Worm (Caenorhabditis elegans) whole organism, L4 larva: ENCODE data around the gene irld-44.
"Not testable (repeated sequence)": the region's sequence is repeated elsewhere in the genome, so short reads cannot be mapped to it uniquely, and the experiment has no call there.

ENCODE experiments used
- D1046.2 ChIP-seq: fragments of 200-800 bp; sonication (Bioruptor generic); IDR thresholded peaks from 2 replicates; pipeline ENCODE4 v1.3.6; 2022; ENCODE audit warnings: missing genetic modification characterization, missing compliant biosample characterization
- F37D6.2 ChIP-seq: sonication (generic microtip); optimal IDR thresholded peaks from 2 replicates; lab custom pipeline; 2016; ENCODE audit warnings: mild to moderate bottlenecking, missing genetic modification characterization, missing compliant biosample characterization
- T20F7.1 ChIP-seq: fragments of 200-800 bp; sonication (Bioruptor generic); optimal IDR thresholded peaks from 2 replicates; lab custom pipeline; 2018; ENCODE audit warnings: mild to moderate bottlenecking, missing genetic modification characterization, missing compliant biosample characterization
- T26A8.4 ChIP-seq: fragments of 200-800 bp; sonication (Bioruptor generic); IDR thresholded peaks from 2 replicates; pipeline ENCODE4 v1.3.6; 2022; ENCODE audit warnings: missing genetic modification characterization, missing compliant biosample characterization
- Y48G9A.11 ChIP-seq: fragments of 200-800 bp; sonication (Bioruptor generic); IDR thresholded peaks from 2 replicates; pipeline ENCODE4 v1.3.6; 2022; ENCODE audit warnings: missing genetic modification reagents, missing genetic modification characterization, missing compliant biosample characterization
- ZK337.2 ChIP-seq: fragments of 200-800 bp; sonication (Bioruptor generic); IDR thresholded peaks from 2 replicates; pipeline ENCODE4 v1.3.6; 2022; ENCODE audit warnings: missing genetic modification reagents, missing genetic modification characterization, missing compliant biosample characterization
- aly-2 ChIP-seq: sonication (generic microtip); optimal IDR thresholded peaks from 2 replicates; lab custom pipeline; 2018; ENCODE audit warnings: missing biosample characterization, missing genetic modification characterization
- ceh-20 ChIP-seq: fragments of 200-800 bp; sonication (Bioruptor generic); IDR thresholded peaks from 2 replicates; pipeline ENCODE4 v1.3.6; 2022; ENCODE audit warnings: missing genetic modification reagents, missing genetic modification characterization, missing compliant biosample characterization
- ceh-62 ChIP-seq: sonication (generic microtip); optimal IDR thresholded peaks from 2 replicates; lab custom pipeline; 2017; ENCODE audit warnings: missing biosample characterization, missing genetic modification characterization
- ceh-82 ChIP-seq: sonication (generic microtip); optimal IDR thresholded peaks from 2 replicates; lab custom pipeline; 2017; ENCODE audit warnings: missing biosample characterization, missing genetic modification characterization
- daf-16 ChIP-seq, 3 experiments: sonication (generic microtip); optimal IDR thresholded peaks; 2 replicates each; lab custom pipeline; 2016 to 2017; ENCODE audit warnings: missing genetic modification characterization in 3 of 3, missing genetic modification reagents in 3 of 3, mild to moderate bottlenecking in 2 of 3, missing compliant biosample characterization in 2 of 3, missing biosample characterization in 1 of 3, moderate library complexity in 1 of 3
- egl-43 ChIP-seq: fragments of 200-800 bp; sonication (Bioruptor generic); IDR thresholded peaks from 2 replicates; pipeline ENCODE4 v1.3.6; 2022; ENCODE audit warnings: missing genetic modification reagents, missing genetic modification characterization, missing compliant biosample characterization
- lim-7 ChIP-seq: fragments of 200-800 bp; sonication (Bioruptor generic); IDR thresholded peaks from 2 replicates; pipeline ENCODE4 v1.3.6; 2022; ENCODE audit warnings: missing genetic modification characterization, missing compliant biosample characterization
- lin-29 ChIP-seq: fragments of 200-800 bp; sonication (Bioruptor generic); IDR thresholded peaks from 2 replicates; pipeline ENCODE4 v1.3.6; 2022; ENCODE audit warnings: missing genetic modification reagents, missing genetic modification characterization, missing compliant biosample characterization
- lsy-2 ChIP-seq, 2 experiments: fragments of 150-350 bp in 1 of 2; sonication (generic microtip) in 1 of 2; optimal IDR thresholded peaks; 2 replicates each; lab custom pipeline; 2014 to 2017; ENCODE audit warnings: missing biosample characterization in 2 of 2, missing genetic modification characterization in 2 of 2
- madf-5 ChIP-seq, 2 experiments: fragments of 200-800 bp; sonication (Bioruptor generic); IDR thresholded peaks; 2 replicates each; pipeline ENCODE4 v1.3.6; 2022; ENCODE audit warnings: missing compliant biosample characterization in 2 of 2, missing genetic modification characterization in 2 of 2
- mdl-1 ChIP-seq, 2 experiments: fragments of 150-350 bp in 1 of 2; sonication (generic microtip) in 1 of 2; optimal IDR thresholded peaks; 2 replicates each; lab custom pipeline; 2014 to 2017; ENCODE audit warnings: missing biosample characterization in 2 of 2, missing genetic modification characterization in 2 of 2
- mdt-29 ChIP-seq: fragments of 200-800 bp; sonication (Bioruptor generic); IDR thresholded peaks from 2 replicates; pipeline ENCODE4 v1.3.6; 2022; ENCODE audit warnings: missing genetic modification reagents, missing genetic modification characterization, missing compliant biosample characterization
- mxl-2 ChIP-seq: fragments of 200-800 bp; sonication (Bioruptor generic); conservative IDR thresholded peaks from 2 replicates; pipeline ENCODE4 v1.3.6; 2022; ENCODE audit warnings: missing genetic modification reagents, missing genetic modification characterization, missing compliant biosample characterization
- nhr-11 ChIP-seq: fragments of 150-350 bp; optimal IDR thresholded peaks from 2 replicates; lab custom pipeline; 2014; ENCODE audit warnings: missing biosample characterization, missing genetic modification characterization
- nhr-111 ChIP-seq: fragments of 200-800 bp; sonication (Bioruptor generic); optimal IDR thresholded peaks from 2 replicates; lab custom pipeline; 2018; ENCODE audit warnings: mild to moderate bottlenecking, missing genetic modification characterization, missing compliant biosample characterization
- nhr-6 ChIP-seq: fragments of 150-350 bp; optimal IDR thresholded peaks from 2 replicates; lab custom pipeline; 2014; ENCODE audit warnings: missing biosample characterization, missing genetic modification characterization
- pha-4 ChIP-seq, 2 experiments: fragments of 150-350 bp in 1 of 2; fragments of 200-800 bp in 1 of 2; sonication (Bioruptor generic) in 1 of 2; IDR thresholded peaks in 1 of 2; optimal IDR thresholded peaks in 1 of 2; 2 replicates each; pipeline versions ENCODE4 v1.3.6 to Lab custom; 2014 to 2022; ENCODE audit warnings: missing genetic modification characterization in 2 of 2, missing genetic modification reagents in 2 of 2, missing biosample characterization in 1 of 2, missing compliant biosample characterization in 1 of 2
- sdz-12 ChIP-seq: fragments of 200-800 bp; sonication (Bioruptor generic); optimal IDR thresholded peaks from 2 replicates; lab custom pipeline; 2018; ENCODE audit warnings: mild to moderate bottlenecking, missing genetic modification characterization, missing compliant biosample characterization
- set-16 ChIP-seq: fragments of 200-800 bp; sonication (Bioruptor generic); IDR thresholded peaks from 2 replicates; pipeline ENCODE4 v1.3.6; 2022; ENCODE audit warnings: missing genetic modification reagents, missing genetic modification characterization, missing compliant biosample characterization
- skn-1 ChIP-seq: fragments of 150-350 bp; optimal IDR thresholded peaks from 2 replicates; lab custom pipeline; 2014; ENCODE audit warnings: missing biosample characterization, missing genetic modification characterization
- spr-1 ChIP-seq: sonication (generic microtip); optimal IDR thresholded peaks from 2 replicates; lab custom pipeline; 2016; ENCODE audit warnings: mild to moderate bottlenecking, missing genetic modification characterization, missing compliant biosample characterization
- unc-39 ChIP-seq: sonication (generic microtip); optimal IDR thresholded peaks from 2 replicates; lab custom pipeline; 2017; ENCODE audit warnings: missing biosample characterization, missing genetic modification characterization
- zag-1 ChIP-seq: fragments of 150-350 bp; optimal IDR thresholded peaks from 2 replicates; lab custom pipeline; 2014; ENCODE audit warnings: missing biosample characterization, missing genetic modification characterization
- zfp-2 ChIP-seq: sonication (generic microtip); optimal IDR thresholded peaks from 2 replicates; lab custom pipeline; 2016; ENCODE audit warnings: mild to moderate bottlenecking, missing genetic modification characterization, missing compliant biosample characterization
- zip-11 ChIP-seq: fragments of 200-800 bp; sonication (Bioruptor generic); IDR thresholded peaks from 2 replicates; pipeline ENCODE4 v1.3.6; 2022; ENCODE audit warnings: missing genetic modification characterization, missing compliant biosample characterization

The irld-44 gene

ce11 chrV:1682279-1682678, 31.1 kb downstream of the irld-44 start, which contains the start of gene srh-3:
TSS of gene srh-3 (plus strand) at chrV:1682579.
- TF ChIP-seq madf-5 (GFP tag; IDR thresholded peaks at IDR 0.05; lab: Robert Waterston, UW) (no peak), mdl-1 (tag; optimal IDR thresholded peaks at IDR 0.05; lab: Kevin White, UChicago) (no peak), D1046.2 (GFP tag; lab: Robert Waterston, UW) (no peak), nhr-111 (GFP tag; lab: Kevin White, UChicago) (no peak), ZK337.2 (GFP tag; lab: Robert Waterston, UW) (no peak), skn-1 (tag; lab: Kevin White, UChicago) (no peak), T20F7.1 (GFP tag; lab: Kevin White, UChicago) (no peak), mdt-29 (GFP tag; lab: Robert Waterston, UW) (no peak), zip-11 (GFP tag; lab: Robert Waterston, UW) (no peak), ceh-82 (tag; lab: Kevin White, UChicago) (no peak), zfp-2 (tag; lab: Kevin White, UChicago) (no peak), Y48G9A.11 (GFP tag; lab: Robert Waterston, UW) (no peak), lim-7 (no peak), pha-4 (GFP tag; IDR thresholded peaks at IDR 0.05; lab: Robert Waterston, UW) (no peak), pha-4 (tag; optimal IDR thresholded peaks at IDR 0.05; lab: Kevin White, UChicago) (no peak), lin-29 (GFP tag; lab: Robert Waterston, UW) (no peak), spr-1 (tag; lab: Kevin White, UChicago) (no peak), ceh-20 (no peak)

- TF ChIP-seq zag-1 (tag; lab: Kevin White, UChicago) (no peak), ZK337.2 (GFP tag; lab: Robert Waterston, UW) (no peak), lsy-2 (tag; optimal IDR thresholded peaks at IDR 0.05; lab: Kevin White, UChicago) (no peak), ceh-62 (tag; lab: Kevin White, UChicago) (no peak), nhr-11 (tag; lab: Kevin White, UChicago) (no peak), nhr-6 (tag; lab: Kevin White, UChicago) (no peak), F37D6.2 (tag; lab: Kevin White, UChicago) (no peak), daf-16 (GFP tag; optimal IDR thresholded peaks at IDR 0.05; lab: Kevin White, UChicago) (no peak), daf-16 (tag; optimal IDR thresholded peaks at IDR 0.05; lab: Kevin White, UChicago) (no peak), unc-39 (tag; lab: Kevin White, UChicago) (no peak), sdz-12 (GFP tag; lab: Kevin White, UChicago) (no peak), T20F7.1 (GFP tag; lab: Kevin White, UChicago) (no peak)
- TF ChIP-seq, all 104 proteins: peak for 0
These were observed 34.2 kb downstream of the irld-44 start, which contains the start of gene srh-5 for ce11 chrV:1685328-1685727. TSS of gene srh-5 (plus strand) at chrV:1685628.

- TF ChIP-seq daf-16 (GFP tag; optimal IDR thresholded peaks at IDR 0.05; lab: Kevin White, UChicago); daf-16 (tag; optimal IDR thresholded peaks at IDR 0.05; lab: Kevin White, UChicago); mxl-2; T26A8.4 (GFP tag; lab: Robert Waterston, UW): not testable (repeated sequence)
- TF ChIP-seq, all 104 proteins: peak for 0; not testable (repeated sequence) for 104
These were observed 41.3 kb downstream of the irld-44 start, which contains the start of gene Y46H3C.5 for ce11 chrV:1692494-1692893. TSS of gene Y46H3C.5 (minus strand) at chrV:1692495.

- TF ChIP-seq egl-43 (GFP tag; lab: Robert Waterston, UW): 0 out of 2 replicates have a peak, but pooled peaks have one; percentile 41
- TF ChIP-seq, all 104 proteins: peak for 1; not testable (repeated sequence) for 103
These were observed 42.7 kb downstream of the irld-44 start, which contains the start of gene Y46H3C.7 for ce11 chrV:1693876-1694275. TSS of gene Y46H3C.7 (minus strand) at chrV:1694022.

- TF ChIP-seq set-16 (GFP tag; lab: Robert Waterston, UW): peak; percentile 88
- TF ChIP-seq aly-2 (tag; lab: Kevin White, UChicago): no peak
These were observed 47.3 kb downstream of the irld-44 start for ce11 chrV:1698400-1698799.
